Worm (Caenorhabditis elegans) whole organism, L3 larva: Measurements from ENCODE around the gene mec-2.

ENCODE experiments used
- ama-1 ChIP-seq: fragments of 150-350 bp; optimal IDR thresholded peaks from 2 replicates; lab custom pipeline; 2018
- lsy-12 ChIP-seq: sonication (generic microtip); optimal IDR thresholded peaks from 2 replicates; lab custom pipeline; 2016; ENCODE audit warnings: mild to moderate bottlenecking, missing genetic modification characterization, missing compliant biosample characterization
- tbx-2 ChIP-seq: sonication (generic microtip); optimal IDR thresholded peaks from 2 replicates; lab custom pipeline; 2016; ENCODE audit warnings: mild to moderate bottlenecking, missing genetic modification characterization, missing compliant biosample characterization
- ztf-11 ChIP-seq: fragments of 150-350 bp; optimal IDR thresholded peaks from 2 replicates; lab custom pipeline; 2014; ENCODE audit warnings: missing biosample characterization, missing genetic modification characterization

- TF ChIP-seq ztf-11 (tag; lab: Kevin White, UChicago) (no peak), ama-1 (lab: Kevin White, UChicago) (no peak), lsy-12 (tag; lab: Kevin White, UChicago) (no peak), tbx-2 (tag; lab: Kevin White, UChicago) (no peak)
Measured at ce11 chrX:5543651-5544050, 23.9 kb upstream of the mec-2 start, which contains the start of gene C54G7.1.
